Worm (Caenorhabditis elegans) whole organism, late embryonic: ENCODE results near the gene fip-5.

Experiments
- F13H6.1 ChIP-seq: sonication (generic microtip); optimal IDR thresholded peaks from 2 replicates; lab custom pipeline; 2016; ENCODE audit warnings: missing genetic modification characterization, missing compliant biosample characterization
- ama-1 ChIP-seq: fragments of 150-350 bp; optimal IDR thresholded peaks from 2 replicates; lab custom pipeline; 2014
- ceh-14 ChIP-seq: sonication (generic microtip); optimal IDR thresholded peaks from 2 replicates; lab custom pipeline; 2016; ENCODE audit warnings: missing genotype, missing genetic modification characterization, missing compliant biosample characterization
- ceh-34 ChIP-seq: sonication (generic microtip); optimal IDR thresholded peaks from 2 replicates; lab custom pipeline; 2016; ENCODE audit warnings: mild to moderate bottlenecking, missing genetic modification characterization, missing compliant biosample characterization
- che-1 ChIP-seq: sonication (generic microtip); optimal IDR thresholded peaks from 2 replicates; lab custom pipeline; 2016; ENCODE audit warnings: mild to moderate bottlenecking, missing genetic modification characterization, missing compliant biosample characterization
- fkh-10 ChIP-seq: fragments of 150-350 bp; optimal IDR thresholded peaks from 2 replicates; lab custom pipeline; 2014; ENCODE audit warnings: missing biosample characterization, missing genetic modification reagents, missing genetic modification characterization
- hlh-13 ChIP-seq: fragments of 200-800 bp; sonication (Bioruptor generic); optimal IDR thresholded peaks from 2 replicates; lab custom pipeline; 2018; ENCODE audit warnings: mild to moderate bottlenecking, missing genetic modification characterization, missing compliant biosample characterization
- lim-6 ChIP-seq: sonication (generic microtip); optimal IDR thresholded peaks from 2 replicates; lab custom pipeline; 2016; ENCODE audit warnings: missing genetic modification characterization, missing compliant biosample characterization
- lin-11 ChIP-seq: fragments of 200-800 bp; sonication (Bioruptor generic); optimal IDR thresholded peaks from 2 replicates; lab custom pipeline; 2018; ENCODE audit warnings: mild to moderate bottlenecking, missing genetic modification characterization, missing compliant biosample characterization
- pqm-1 ChIP-seq: sonication (generic microtip); optimal IDR thresholded peaks from 2 replicates; lab custom pipeline; 2016; ENCODE audit warnings: missing genetic modification characterization, missing compliant biosample characterization
- ref-2 ChIP-seq: sonication (generic microtip); optimal IDR thresholded peaks from 2 replicates; lab custom pipeline; 2016; ENCODE audit warnings: missing genetic modification characterization, missing compliant biosample characterization
- zip-5 ChIP-seq: sonication (generic microtip); optimal IDR thresholded peaks from 2 replicates; lab custom pipeline; 2016; ENCODE audit warnings: missing genetic modification characterization, missing compliant biosample characterization

DNA sequence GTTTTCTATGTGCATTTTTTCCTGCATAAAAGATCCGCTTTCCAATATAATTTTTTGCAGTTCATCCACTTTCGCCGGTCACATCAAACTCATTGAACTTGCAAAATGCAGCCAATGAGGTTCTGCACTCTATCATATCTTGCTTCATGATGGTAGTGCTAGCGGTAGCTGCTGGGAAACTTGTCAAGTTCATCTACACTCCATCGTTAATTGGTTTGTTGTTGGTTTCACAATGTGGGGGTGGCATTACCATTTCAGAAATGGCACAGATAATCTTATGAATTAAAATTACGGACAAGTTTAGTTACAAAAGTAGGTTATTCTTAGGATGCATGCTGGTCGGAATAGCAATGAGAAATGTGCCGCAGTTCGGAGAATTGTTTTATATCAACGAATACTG, 28.1 kb upstream of the fip-5 start:
- no peak for TF ChIP-seq pqm-1 (tag; lab: Kevin White, UChicago)
- no peak for TF ChIP-seq ama-1
- TF ChIP-seq lim-6 (tag; lab: Kevin White, UChicago), result no peak
- no peak for TF ChIP-seq fkh-10 (GFP tag; lab: Kevin White, UChicago)
- TF ChIP-seq hlh-13 (GFP tag; lab: Kevin White, UChicago), result no peak
- TF ChIP-seq zip-5 (tag; lab: Kevin White, UChicago), result no peak
- no peak for TF ChIP-seq che-1 (tag; lab: Kevin White, UChicago)
- TF ChIP-seq lin-11 (tag; lab: Kevin White, UChicago), result no peak
- TF ChIP-seq ceh-14 (tag; lab: Kevin White, UChicago), result no peak
- TF ChIP-seq ceh-34 (tag; lab: Kevin White, UChicago), result no peak
- no peak for TF ChIP-seq ref-2
- TF ChIP-seq F13H6.1, result no peak
